Worm (Caenorhabditis elegans): Measurements from ENCODE around the gene K08D10.14.

The K08D10.14 gene

ce11 chrIV:4176088-4176487 is 21.3 kb downstream of the K08D10.14 start, which contains the start of gene dnj-15:
TSS of gene dnj-15 (plus strand) at chrIV:4176388.
- no peak for TF ChIP-seq C08G9.2 (tag; optimal IDR thresholded peaks at IDR 0.05)
- no peak for TF ChIP-seq pax-1 (tag; optimal IDR thresholded peaks at IDR 0.05)
- TF ChIP-seq che-1 (tag; optimal IDR thresholded peaks at IDR 0.05), result no peak
- TF ChIP-seq Y22D7AL.16 (tag; optimal IDR thresholded peaks at IDR 0.05), result no peak
- TF ChIP-seq dve-1 (tag; optimal IDR thresholded peaks at IDR 0.05), result no peak
- TF ChIP-seq ztf-16 (tag; optimal IDR thresholded peaks at IDR 0.05), result no peak
- TF ChIP-seq nhr-11 (tag; optimal IDR thresholded peaks at IDR 0.05), result no peak
- no peak for TF ChIP-seq hlh-13 (GFP tag; optimal IDR thresholded peaks at IDR 0.05)
- no peak for TF ChIP-seq zip-5 (tag; optimal IDR thresholded peaks at IDR 0.05)
- no peak for TF ChIP-seq odd-2 (tag; optimal IDR thresholded peaks at IDR 0.05)
- TF ChIP-seq pqm-1 (tag; optimal IDR thresholded peaks at IDR 0.05), result no peak
- no peak for TF ChIP-seq mec-3 (tag; optimal IDR thresholded peaks at IDR 0.05; ENCODE audit: borderline replicate concordance)
- no peak for TF ChIP-seq fkh-6 (tag; optimal IDR thresholded peaks at IDR 0.05)
- no peak for TF ChIP-seq ama-1 (optimal IDR thresholded peaks at IDR 0.05)

ce11 chrIV:4176659-4177058 is 21.9 kb downstream of the K08D10.14 start:
- TF ChIP-seq C38D4.7 (GFP tag; optimal IDR thresholded peaks at IDR 0.05), result no peak
- TF ChIP-seq lin-11 (tag; optimal IDR thresholded peaks at IDR 0.05), result no peak
- no peak for TF ChIP-seq ceh-19 (GFP tag; optimal IDR thresholded peaks at IDR 0.05)
- TF ChIP-seq sox-4 (tag; optimal IDR thresholded peaks at IDR 0.05), result no peak
- no peak for TF ChIP-seq hlh-30 (tag; optimal IDR thresholded peaks at IDR 0.05; ENCODE audit: insufficient read depth)
- TF ChIP-seq dmd-4 (tag; optimal IDR thresholded peaks at IDR 0.05; ENCODE audit: borderline replicate concordance), result no peak

- no peak for TF ChIP-seq dmd-4 (tag; optimal IDR thresholded peaks at IDR 0.05; ENCODE audit: borderline replicate concordance)
- no peak for TF ChIP-seq ets-4 (tag; optimal IDR thresholded peaks at IDR 0.05)
- TF ChIP-seq ceh-48 (tag; optimal IDR thresholded peaks at IDR 0.05), result no peak
- no peak for TF ChIP-seq elt-4 (tag; optimal IDR thresholded peaks at IDR 0.05)
- no peak for TF ChIP-seq elt-2 (tag; optimal IDR thresholded peaks at IDR 0.05)
- TF ChIP-seq mec-3 (tag; optimal IDR thresholded peaks at IDR 0.05; ENCODE audit: borderline replicate concordance), result no peak
- no peak for TF ChIP-seq odd-2 (tag; optimal IDR thresholded peaks at IDR 0.05)
- TF ChIP-seq eyg-1 (tag; optimal IDR thresholded peaks at IDR 0.05), result no peak
- no peak for TF ChIP-seq ceh-2 (tag; optimal IDR thresholded peaks at IDR 0.05)
- TF ChIP-seq hlh-15 (tag; optimal IDR thresholded peaks at IDR 0.05), result no peak
- no peak for TF ChIP-seq lin-11 (tag; optimal IDR thresholded peaks at IDR 0.05)
- no peak for TF ChIP-seq gmeb-2 (tag; optimal IDR thresholded peaks at IDR 0.05)
- no peak for TF ChIP-seq sox-4 (tag; optimal IDR thresholded peaks at IDR 0.05)
- no peak for TF ChIP-seq ceh-18 (tag; optimal IDR thresholded peaks at IDR 0.05)
- no peak for TF ChIP-seq ceh-19 (GFP tag; optimal IDR thresholded peaks at IDR 0.05)
- TF ChIP-seq ceh-24 (tag; optimal IDR thresholded peaks at IDR 0.05), result no peak
- no peak for TF ChIP-seq unc-55 (GFP tag; optimal IDR thresholded peaks at IDR 0.05)
These were observed 22.8 kb downstream of the K08D10.14 start for ce11 chrIV:4177560-4177959.

ce11 chrIV:4178424-4178823 is 23.7 kb downstream of the K08D10.14 start, which contains the start of gene tsen-34:
TSS of gene tsen-34 (plus strand) at chrIV:4178457.
- TF ChIP-seq sdc-2 (tag; optimal IDR thresholded peaks at IDR 0.05) (no peak), ceh-19 (GFP tag; optimal IDR thresholded peaks at IDR 0.05) (no peak), hlh-13 (GFP tag; optimal IDR thresholded peaks at IDR 0.05) (no peak), pha-2 (tag; optimal IDR thresholded peaks at IDR 0.05) (no peak), pax-1 (tag; optimal IDR thresholded peaks at IDR 0.05) (no peak), ref-2 (tag; optimal IDR thresholded peaks at IDR 0.05) (no peak), tbx-2 (tag; optimal IDR thresholded peaks at IDR 0.05) (no peak), pqm-1 (tag; optimal IDR thresholded peaks at IDR 0.05) (no peak), ceh-30 (tag; optimal IDR thresholded peaks at IDR 0.05) (no peak), nhr-11 (tag; optimal IDR thresholded peaks at IDR 0.05) (no peak), unc-55 (GFP tag; optimal IDR thresholded peaks at IDR 0.05) (no peak), ceh-6 (GFP tag; optimal IDR thresholded peaks at IDR 0.05) (no peak), hlh-15 (tag; optimal IDR thresholded peaks at IDR 0.05) (no peak), F13H6.1 (tag; optimal IDR thresholded peaks at IDR 0.05) (no peak), madf-2 (tag; optimal IDR thresholded peaks at IDR 0.05) (no peak), mec-3 (tag; optimal IDR thresholded peaks at IDR 0.05; ENCODE audit: borderline replicate concordance) (no peak), lin-11 (tag; optimal IDR thresholded peaks at IDR 0.05) (no peak), ets-4 (tag; optimal IDR thresholded peaks at IDR 0.05) (no peak), K02D7.2 (tag; optimal IDR thresholded peaks at IDR 0.05) (no peak)

All from whole organism, late embryonic.